Worm (Caenorhabditis elegans) whole organism, L4/young adult: Measurements from ENCODE around the gene gcy-33.

Source experiments
- W03F9.2 ChIP-seq: fragments of 150-350 bp; optimal IDR thresholded peaks from 2 replicates; lab custom pipeline; 2014; ENCODE audit warnings: missing biosample characterization, missing genetic modification characterization
- dao-5 ChIP-seq: sonication (generic microtip); optimal IDR thresholded peaks from 2 replicates; lab custom pipeline; 2016; ENCODE audit warnings: missing genotype, missing genetic modification characterization, moderate library complexity, missing compliant biosample characterization
- him-1 ChIP-seq: sonication (generic microtip); optimal IDR thresholded peaks from 2 replicates; lab custom pipeline; 2016; ENCODE audit warnings: missing genotype, missing genetic modification reagents, missing genetic modification characterization, missing compliant biosample characterization

ce11 chrV:12048445-12048844 lies 46.8 kb upstream of the gcy-33 start, which contains the start of gene dars-2:
- TF ChIP-seq him-1 (tag; lab: Kevin White, UChicago) (no peak), dao-5 (tag; lab: Kevin White, UChicago) (no peak), W03F9.2 (tag; lab: Kevin White, UChicago) (no peak)
